Worm (Caenorhabditis elegans) whole organism, L2 larva: Measurements from ENCODE around the gene madf-5.

Experiments used
- R02D3.7 ChIP-seq: fragments of 150-350 bp; optimal IDR thresholded peaks from 2 replicates; lab custom pipeline; 2014; ENCODE audit warnings: missing biosample characterization, missing genetic modification characterization
- blmp-1 ChIP-seq: sonication (generic microtip); optimal IDR thresholded peaks from 2 replicates; lab custom pipeline; 2017; ENCODE audit warnings: missing genetic modification characterization, mild to moderate bottlenecking, missing compliant biosample characterization, antibody characterized with exemption, moderate library complexity; ENCODE audit not compliant: insufficient read depth
- fos-1 ChIP-seq: fragments of 150-350 bp; optimal IDR thresholded peaks from 2 replicates; lab custom pipeline; 2014; ENCODE audit warnings: missing biosample characterization, missing genetic modification characterization
- lin-11 ChIP-seq: fragments of 150-350 bp; sonication (generic microtip); optimal IDR thresholded peaks from 2 replicates; lab custom pipeline; 2014; ENCODE audit warnings: missing biosample characterization, missing genetic modification characterization, inconsistent platforms, mixed read lengths
- mab-5 ChIP-seq: fragments of 150-350 bp; optimal IDR thresholded peaks from 2 replicates; lab custom pipeline; 2014; ENCODE audit warnings: missing biosample characterization, missing genetic modification characterization
- nhr-23 ChIP-seq: fragments of 150-350 bp; optimal IDR thresholded peaks from 2 replicates; lab custom pipeline; 2014; ENCODE audit warnings: missing biosample characterization, missing genetic modification reagents, missing genetic modification characterization
- nhr-25 ChIP-seq: fragments of 150-350 bp; sonication (generic microtip); optimal IDR thresholded peaks from 3 replicates; lab custom pipeline; 2014; ENCODE audit warnings: missing biosample characterization, missing genetic modification characterization
- snpc-4 ChIP-seq: fragments of 150-350 bp; optimal IDR thresholded peaks from 2 replicates; lab custom pipeline; 2014; ENCODE audit warnings: missing biosample characterization, missing genetic modification characterization
- unc-62 ChIP-seq: fragments of 150-350 bp; optimal IDR thresholded peaks from 2 replicates; lab custom pipeline; 2014; ENCODE audit warnings: missing biosample characterization, missing genetic modification reagents, missing genetic modification characterization
- ztf-11 ChIP-seq: sonication (generic microtip); optimal IDR thresholded peaks from 2 replicates; lab custom pipeline; 2017; ENCODE audit warnings: missing biosample characterization, missing genetic modification characterization

DNA sequence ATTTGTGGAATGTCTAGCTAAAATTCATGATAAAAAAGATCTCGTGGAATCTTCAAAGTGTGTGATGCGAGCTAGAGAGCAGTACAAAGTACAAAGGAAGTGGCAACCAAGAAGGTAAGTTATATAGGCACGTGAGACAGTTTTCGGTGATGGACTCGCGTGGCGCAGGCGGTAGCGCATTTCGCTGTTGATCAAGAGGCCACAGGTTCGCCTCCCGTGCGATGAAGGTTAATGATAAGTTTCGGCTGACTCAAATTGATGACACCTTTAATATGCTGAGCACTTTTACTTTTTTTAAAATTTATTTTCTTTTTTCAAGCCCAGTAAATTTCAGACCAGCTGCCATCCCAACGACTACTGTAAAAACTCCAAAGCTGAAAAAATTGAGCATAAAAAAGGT lies 43.5 kb downstream of the madf-5 start:
- TF ChIP-seq ztf-11 (tag; lab: Kevin White, UChicago) (no peak), fos-1 (tag; lab: Kevin White, UChicago) (peak; percentile 62), snpc-4 (no peak), R02D3.7 (tag; lab: Kevin White, UChicago) (no peak), lin-11 (tag; lab: Kevin White, UChicago) (no peak), nhr-23 (tag; lab: Kevin White, UChicago) (no peak), nhr-25 (no peak), blmp-1 (no peak), unc-62 (GFP tag; lab: Kevin White, UChicago) (no peak), mab-5 (no peak)
